Worm (Caenorhabditis elegans): ENCODE data around the gene snet-1.

DNA sequence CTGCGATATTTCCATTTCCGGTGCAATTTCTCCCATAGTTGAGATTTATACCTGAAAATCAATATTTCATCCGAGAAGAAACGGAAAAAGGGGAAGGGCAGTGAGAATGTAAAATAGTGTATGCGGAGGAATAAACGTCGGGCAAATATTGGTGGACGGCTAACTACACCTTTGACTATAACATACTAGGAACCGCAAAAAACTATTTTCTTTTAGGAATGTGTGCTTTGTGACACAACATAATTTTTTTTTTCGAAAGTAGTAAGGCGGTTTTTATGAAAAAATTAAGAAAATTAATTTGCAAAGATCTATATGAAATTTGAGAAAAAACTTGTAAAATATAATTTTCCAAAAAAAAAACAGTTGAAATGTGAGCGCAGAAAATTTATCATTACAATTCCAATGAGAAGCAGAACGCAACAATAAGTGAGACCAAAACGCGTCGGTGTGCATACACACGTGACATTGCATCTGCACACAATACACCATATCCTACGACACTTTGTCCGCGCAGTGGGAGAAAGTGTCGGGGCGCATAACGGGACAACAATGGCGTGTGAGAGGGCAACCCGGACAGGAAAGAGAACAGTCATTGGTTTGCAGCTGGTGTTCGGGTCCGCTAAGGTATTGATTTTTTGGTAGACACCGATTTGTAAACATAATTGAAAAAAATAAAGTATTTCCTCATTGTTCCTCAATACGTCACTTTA is 18.5 kb downstream of the snet-1 start, which contains the start of the genes sax-1 and R11G1.2:
- TF ChIP-seq ztf-29 (GFP tag; IDR thresholded peaks at IDR 0.05) (no peak), flt-1 (GFP tag; IDR thresholded peaks at IDR 0.05) (no peak), ztf-23 (GFP tag; IDR thresholded peaks at IDR 0.05) (no peak), tab-1 (GFP tag; IDR thresholded peaks at IDR 0.05) (no peak), klf-2 (GFP tag; conservative IDR thresholded peaks at IDR 0.05) (no peak)

Measured in whole organism, midembryonic.